Worm (Caenorhabditis elegans) whole organism, late embryonic: Measurements from ENCODE around the gene mrg-1.

ENCODE experiments used
- ceh-22 ChIP-seq: sonication (generic microtip); optimal IDR thresholded peaks from 2 replicates; lab custom pipeline; 2017; ENCODE audit warnings: missing biosample characterization, missing genetic modification characterization
- ceh-31 ChIP-seq: sonication (generic microtip); optimal IDR thresholded peaks from 2 replicates; lab custom pipeline; 2016; ENCODE audit warnings: missing genetic modification characterization, missing compliant biosample characterization
- elt-2 ChIP-seq: sonication (generic microtip); optimal IDR thresholded peaks from 2 replicates; lab custom pipeline; 2016; ENCODE audit warnings: missing genetic modification reagents, missing genetic modification characterization, missing compliant biosample characterization
- hlh-8 ChIP-seq: sonication (generic microtip); optimal IDR thresholded peaks from 2 replicates; lab custom pipeline; 2016; ENCODE audit warnings: missing genotype, missing genetic modification characterization, missing compliant biosample characterization
- nfya-1 ChIP-seq: sonication (generic microtip); optimal IDR thresholded peaks from 2 replicates; lab custom pipeline; 2017; ENCODE audit warnings: missing genetic modification characterization, mild to moderate bottlenecking, missing compliant biosample characterization, antibody characterized with exemption, moderate library complexity
- odd-2 ChIP-seq: sonication (generic microtip); optimal IDR thresholded peaks from 2 replicates; lab custom pipeline; 2017; ENCODE audit warnings: antibody characterized with exemption, mild to moderate bottlenecking, missing genetic modification characterization, missing compliant biosample characterization
- tbx-2 ChIP-seq: sonication (generic microtip); optimal IDR thresholded peaks from 2 replicates; lab custom pipeline; 2016; ENCODE audit warnings: missing genetic modification characterization, missing compliant biosample characterization

ce11 chrIII:12906611-12907037 is 32.2 kb upstream of the mrg-1 start:
- TF ChIP-seq hlh-8 (tag; lab: Kevin White, UChicago) (no peak), elt-2 (no peak), odd-2 (tag; lab: Kevin White, UChicago) (no peak), tbx-2 (tag; lab: Kevin White, UChicago) (no peak), ceh-22 (no peak), nfya-1 (tag; lab: Kevin White, UChicago) (no peak), ceh-31 (tag; lab: Kevin White, UChicago) (no peak)
